Worm (Caenorhabditis elegans) whole organism, L2 larva: ENCODE data around the gene rcat-1.

Source experiments
- C34F6.9 ChIP-seq: fragments of 150-350 bp; optimal IDR thresholded peaks from 2 replicates; lab custom pipeline; 2014; ENCODE audit warnings: missing biosample characterization, missing genetic modification characterization
- F13H6.1 ChIP-seq: sonication (generic microtip); optimal IDR thresholded peaks from 2 replicates; lab custom pipeline; 2016; ENCODE audit warnings: missing genetic modification characterization, missing compliant biosample characterization
- R02D3.7 ChIP-seq: fragments of 150-350 bp; optimal IDR thresholded peaks from 2 replicates; lab custom pipeline; 2014; ENCODE audit warnings: missing biosample characterization, missing genetic modification characterization
- Y55F3AM.14 ChIP-seq: fragments of 200-800 bp; sonication (Bioruptor generic); optimal IDR thresholded peaks from 2 replicates; lab custom pipeline; 2018; ENCODE audit warnings: mild to moderate bottlenecking, missing genetic modification characterization, missing compliant biosample characterization
- ZK546.5 ChIP-seq: sonication (generic microtip); optimal IDR thresholded peaks from 2 replicates; lab custom pipeline; 2017; ENCODE audit warnings: missing biosample characterization, missing genetic modification characterization
- ama-1 ChIP-seq: fragments of 150-350 bp; optimal IDR thresholded peaks from 2 replicates; lab custom pipeline; 2018; ENCODE audit warnings: inconsistent platforms
- blmp-1 ChIP-seq: sonication (generic microtip); optimal IDR thresholded peaks from 2 replicates; lab custom pipeline; 2017; ENCODE audit warnings: missing genetic modification characterization, mild to moderate bottlenecking, missing compliant biosample characterization, antibody characterized with exemption, moderate library complexity; ENCODE audit not compliant: insufficient read depth
- ceh-16 ChIP-seq: fragments of 150-350 bp; optimal IDR thresholded peaks from 2 replicates; lab custom pipeline; 2014; ENCODE audit warnings: missing biosample characterization, missing genetic modification characterization
- egl-27 ChIP-seq: sonication (generic microtip); optimal IDR thresholded peaks from 3 replicates; lab custom pipeline; 2017; ENCODE audit warnings: missing biosample characterization, missing genetic modification reagents, missing genetic modification characterization
- elt-1 ChIP-seq: fragments of 150-350 bp; optimal IDR thresholded peaks from 2 replicates; lab custom pipeline; 2014; ENCODE audit warnings: missing biosample characterization, missing genetic modification characterization
- elt-3 ChIP-seq: sonication (generic microtip); optimal IDR thresholded peaks from 2 replicates; lab custom pipeline; 2017; ENCODE audit warnings: missing biosample characterization, missing genetic modification characterization
- fos-1 ChIP-seq: fragments of 150-350 bp; optimal IDR thresholded peaks from 2 replicates; lab custom pipeline; 2014; ENCODE audit warnings: missing biosample characterization, missing genetic modification characterization
- gmeb-1 ChIP-seq: fragments of 150-350 bp; optimal IDR thresholded peaks from 2 replicates; lab custom pipeline; 2014; ENCODE audit warnings: missing biosample characterization, missing genetic modification characterization
- lin-11 ChIP-seq: fragments of 150-350 bp; sonication (generic microtip); optimal IDR thresholded peaks from 2 replicates; lab custom pipeline; 2014; ENCODE audit warnings: missing biosample characterization, missing genetic modification characterization, inconsistent platforms, mixed read lengths
- lin-13 ChIP-seq: fragments of 150-350 bp; optimal IDR thresholded peaks from 2 replicates; lab custom pipeline; 2014; ENCODE audit warnings: missing biosample characterization, missing genetic modification reagents, missing genetic modification characterization
- lsy-2 ChIP-seq, 2 experiments: fragments of 150-350 bp in 1 of 2; sonication (generic microtip) in 1 of 2; optimal IDR thresholded peaks; 2 replicates each; lab custom pipeline; 2014 to 2017; ENCODE audit warnings: missing biosample characterization in 2 of 2, missing genetic modification characterization in 2 of 2
- mbf-1 ChIP-seq: sonication (generic microtip); optimal IDR thresholded peaks from 2 replicates; lab custom pipeline; 2017; ENCODE audit warnings: missing biosample characterization, missing genetic modification characterization
- mdl-1 ChIP-seq, 2 experiments: fragments of 150-350 bp in 1 of 2; sonication (generic microtip) in 1 of 2; optimal IDR thresholded peaks; 2 replicates each; lab custom pipeline; 2017; ENCODE audit warnings: missing biosample characterization in 2 of 2, missing genetic modification characterization in 2 of 2
- nhr-10 ChIP-seq: sonication (generic microtip); optimal IDR thresholded peaks from 2 replicates; lab custom pipeline; 2017; ENCODE audit warnings: missing biosample characterization, missing genetic modification characterization
- nhr-11 ChIP-seq: fragments of 150-350 bp; optimal IDR thresholded peaks from 2 replicates; lab custom pipeline; 2014; ENCODE audit warnings: missing biosample characterization, missing genetic modification characterization
- nhr-12 ChIP-seq: fragments of 150-350 bp; optimal IDR thresholded peaks from 2 replicates; lab custom pipeline; 2014; ENCODE audit warnings: missing biosample characterization, missing genetic modification characterization
- nhr-237 ChIP-seq: fragments of 150-350 bp; optimal IDR thresholded peaks from 2 replicates; lab custom pipeline; 2014; ENCODE audit warnings: missing biosample characterization, missing genetic modification characterization
- nhr-6 ChIP-seq: fragments of 150-350 bp; optimal IDR thresholded peaks from 2 replicates; lab custom pipeline; 2014; ENCODE audit warnings: missing biosample characterization, missing genetic modification characterization
- nhr-77 ChIP-seq: fragments of 150-350 bp; optimal IDR thresholded peaks from 2 replicates; lab custom pipeline; 2014; ENCODE audit warnings: missing biosample characterization, missing genetic modification characterization
- sem-4 ChIP-seq: fragments of 150-350 bp; optimal IDR thresholded peaks from 2 replicates; lab custom pipeline; 2014; ENCODE audit warnings: missing biosample characterization, missing genetic modification reagents, missing genetic modification characterization
- skn-1 ChIP-seq: sonication (generic microtip); optimal IDR thresholded peaks from 2 replicates; lab custom pipeline; 2017; ENCODE audit warnings: missing biosample characterization, missing genetic modification characterization
- sma-3 ChIP-seq: sonication (generic microtip); optimal IDR thresholded peaks from 2 replicates; lab custom pipeline; 2016; ENCODE audit warnings: missing genetic modification reagents, missing genetic modification characterization, missing compliant biosample characterization
- sma-9 ChIP-seq, 2 experiments: fragments of 150-350 bp in 1 of 2; sonication (generic microtip) in 1 of 2; optimal IDR thresholded peaks; 2 replicates each; lab custom pipeline; 2014 to 2016; ENCODE audit warnings: missing genetic modification characterization in 2 of 2, mild to moderate bottlenecking in 1 of 2, missing biosample characterization in 1 of 2, missing compliant biosample characterization in 1 of 2, missing genetic modification reagents in 1 of 2, moderate library complexity in 1 of 2
- snpc-4 ChIP-seq: fragments of 150-350 bp; optimal IDR thresholded peaks from 2 replicates; lab custom pipeline; 2014; ENCODE audit warnings: missing biosample characterization, missing genetic modification characterization
- unc-39 ChIP-seq: fragments of 150-350 bp; optimal IDR thresholded peaks from 2 replicates; lab custom pipeline; 2014; ENCODE audit warnings: missing biosample characterization, missing genetic modification characterization
- unc-55 ChIP-seq: fragments of 150-350 bp; sonication (generic microtip); optimal IDR thresholded peaks from 3 replicates; lab custom pipeline; 2014; ENCODE audit warnings: missing biosample characterization, missing genetic modification reagents, missing genetic modification characterization
- unc-62 ChIP-seq: fragments of 150-350 bp; optimal IDR thresholded peaks from 2 replicates; lab custom pipeline; 2014; ENCODE audit warnings: missing biosample characterization, missing genetic modification reagents, missing genetic modification characterization
- ztf-1 ChIP-seq: fragments of 200-800 bp; sonication (Bioruptor generic); conservative IDR thresholded peaks from 2 replicates; pipeline ENCODE4 v1.3.6; 2022; ENCODE audit warnings: missing genetic modification characterization, missing compliant biosample characterization
- ztf-11 ChIP-seq: sonication (generic microtip); optimal IDR thresholded peaks from 2 replicates; lab custom pipeline; 2017; ENCODE audit warnings: missing biosample characterization, missing genetic modification characterization

The rcat-1 gene

ce11 chrIV:273299-273698, 18.1 kb upstream of the rcat-1 start, which contains the start of gene srh-282:
TSS of gene srh-282 (minus strand) at chrIV:273399.
- TF ChIP-seq nhr-77 (tag; lab: Kevin White, UChicago): no peak
- no peak for TF ChIP-seq gmeb-1 (tag; lab: Kevin White, UChicago)
- TF ChIP-seq blmp-1 (tag; lab: Kevin White, UChicago): no peak
- TF ChIP-seq unc-62 (GFP tag; lab: Kevin White, UChicago): no peak
- no peak for TF ChIP-seq R02D3.7 (tag; lab: Kevin White, UChicago)
- no peak for TF ChIP-seq snpc-4 (tag; lab: Kevin White, UChicago)
- TF ChIP-seq mdl-1 (tag; optimal IDR thresholded peaks at IDR 0.05; lab: Kevin White, UChicago): no peak
- TF ChIP-seq nhr-12 (tag; lab: Kevin White, UChicago): no peak
- no peak for TF ChIP-seq skn-1
- no peak for TF ChIP-seq C34F6.9
- no peak for TF ChIP-seq ztf-1 (GFP tag; lab: Robert Waterston, UW)
- TF ChIP-seq lin-13 (GFP tag; lab: Kevin White, UChicago): no peak
- TF ChIP-seq elt-3 (tag; lab: Kevin White, UChicago): no peak
- no peak for TF ChIP-seq nhr-237 (tag; lab: Kevin White, UChicago)
- no peak for TF ChIP-seq ZK546.5 (tag; lab: Kevin White, UChicago)
- TF ChIP-seq unc-39: no peak
- no peak for TF ChIP-seq sem-4 (tag; lab: Kevin White, UChicago)
- no peak for TF ChIP-seq nhr-11 (tag; lab: Kevin White, UChicago)

ce11 chrIV:269107-269506, 13.9 kb upstream of the rcat-1 start, which contains the start of gene T21D12.11:
TSS of gene T21D12.11 (plus strand) at chrIV:269407.
- TF ChIP-seq mbf-1 (tag; lab: Kevin White, UChicago) (no peak), egl-27 (tag; lab: Kevin White, UChicago) (no peak), ama-1 (no peak), lin-13 (GFP tag; lab: Kevin White, UChicago) (no peak), elt-1 (tag; lab: Kevin White, UChicago) (no peak), nhr-10 (tag; lab: Kevin White, UChicago) (no peak), lin-11 (tag; lab: Kevin White, UChicago) (no peak), sma-9 (GFP tag; optimal IDR thresholded peaks at IDR 0.05; lab: Kevin White, UChicago) (no peak), sma-9 (tag; optimal IDR thresholded peaks at IDR 0.05; lab: Kevin White, UChicago) (no peak), sem-4 (tag; lab: Kevin White, UChicago) (no peak)

ce11 chrIV:266148-266547, 10.9 kb upstream of the rcat-1 start, which contains the start of gene T21D12.12:
TSS of gene T21D12.12 (plus strand) at chrIV:266448.
- TF ChIP-seq egl-27 (tag; lab: Kevin White, UChicago): no peak
- no peak for TF ChIP-seq skn-1
- TF ChIP-seq nhr-11 (tag; lab: Kevin White, UChicago): no peak
- TF ChIP-seq sma-3 (GFP tag; lab: Kevin White, UChicago): no peak
- no peak for TF ChIP-seq ceh-16
- no peak for TF ChIP-seq ztf-11 (tag; lab: Kevin White, UChicago)
- TF ChIP-seq elt-3 (tag; lab: Kevin White, UChicago): no peak
- TF ChIP-seq sma-9 (GFP tag; optimal IDR thresholded peaks at IDR 0.05; lab: Kevin White, UChicago): no peak
- TF ChIP-seq sma-9 (tag; optimal IDR thresholded peaks at IDR 0.05; lab: Kevin White, UChicago): no peak
- TF ChIP-seq F13H6.1 (tag; lab: Kevin White, UChicago): no peak
- no peak for TF ChIP-seq fos-1

ce11 chrIV:264182-264709, 9.0 kb upstream of the rcat-1 start, which contains the start of gene pat-6:
TSS of gene pat-6 (minus strand) at chrIV:264232.
- TF ChIP-seq lin-13 (GFP tag; lab: Kevin White, UChicago) (peak; percentile 17), unc-55 (GFP tag; lab: Kevin White, UChicago) (peak; percentile 56), sma-3 (GFP tag; lab: Kevin White, UChicago) (no peak), lsy-2 (tag; optimal IDR thresholded peaks at IDR 0.05; lab: Kevin White, UChicago) (peak in 1 of 2 experiments; percentile 55), Y55F3AM.14 (GFP tag; lab: Kevin White, UChicago) (no peak), C34F6.9 (peak; percentile 64), elt-1 (tag; lab: Kevin White, UChicago) (no peak), nhr-6 (tag; lab: Kevin White, UChicago) (peak; percentile 8)
